Worm (Caenorhabditis elegans): Measurements from ENCODE around the gene F43C11.11.

- no peak for TF ChIP-seq ztf-29 (GFP tag; IDR thresholded peaks at IDR 0.05)
- TF ChIP-seq T22C8.4 (GFP tag; IDR thresholded peaks at IDR 0.05) = no peak
- TF ChIP-seq flt-1 (GFP tag; IDR thresholded peaks at IDR 0.05) = no peak
These were observed 43.5 kb downstream of the F43C11.11 start, which contains the start of gene ZK1240.3 for ce11 chrII:2320097-2320496.
